Fruit fly (Drosophila melanogaster) whole organism, embryonic: Measurements from ENCODE around the gene PNPase.

Experiments used
- Awh ChIP-seq: fragments of 200-800 bp; sonication (Bioruptor generic); IDR thresholded peaks from 2 replicates; pipeline ENCODE4, ENCODE4 v1.3.6; 2022; ENCODE audit warnings: missing biosample characterization, missing genetic modification characterization
- Bgb ChIP-seq: fragments of 200-800 bp; sonication (Bioruptor generic); IDR thresholded peaks from 2 replicates; pipeline ENCODE4 v1.3.6; 2022; ENCODE audit warnings: missing biosample characterization, missing genetic modification characterization; ENCODE audit not compliant: partially characterized antibody
- CG10543 ChIP-seq: fragments of 200-800 bp; sonication (Bioruptor generic); optimal IDR thresholded peaks from 3 replicates; lab custom pipeline; 2017; ENCODE audit warnings: missing biosample characterization, mild to moderate bottlenecking, missing genetic modification characterization, moderate library complexity
- CG12071 ChIP-seq: fragments of 200-800 bp; sonication (Bioruptor generic); optimal IDR thresholded peaks from 3 replicates; lab custom pipeline; 2018; ENCODE audit warnings: missing biosample characterization, mild to moderate bottlenecking, missing genetic modification characterization
- CG12391 ChIP-seq: fragments of 200-800 bp; sonication (Bioruptor generic); optimal IDR thresholded peaks from 3 replicates; lab custom pipeline; 2018; ENCODE audit warnings: missing biosample characterization, mild to moderate bottlenecking, missing genetic modification characterization, moderate library complexity
- CG1602 ChIP-seq: fragments of 200-800 bp; sonication (Bioruptor generic); optimal IDR thresholded peaks from 3 replicates; lab custom pipeline; 2016; ENCODE audit warnings: missing biosample characterization, missing genetic modification characterization
- CG16779 ChIP-seq: fragments of 200-800 bp; sonication (Bioruptor generic); IDR thresholded peaks from 2 replicates; pipeline ENCODE4 v1.3.6; 2022; ENCODE audit warnings: missing biosample characterization, missing genetic modification characterization
- CG17568 ChIP-seq: fragments of 200-800 bp; sonication (Bioruptor generic); optimal IDR thresholded peaks from 2 replicates; lab custom pipeline; 2018; ENCODE audit warnings: missing biosample characterization, mild to moderate bottlenecking, missing genetic modification characterization, moderate library complexity
- CG2889 ChIP-seq: fragments of 200-800 bp; sonication (Bioruptor generic); IDR thresholded peaks from 3 replicates; pipeline ENCODE4 v1.3.6; 2022; ENCODE audit warnings: missing biosample characterization, missing genetic modification characterization
- CG32532 ChIP-seq: fragments of 200-800 bp; sonication (Bioruptor generic); IDR thresholded peaks from 2 replicates; pipeline ENCODE4 v1.3.6; 2022; ENCODE audit warnings: missing biosample characterization, missing genetic modification characterization
- CG4360 ChIP-seq: fragments of 200-800 bp; sonication (Bioruptor generic); IDR thresholded peaks from 2 replicates; pipeline ENCODE4 v1.3.6; 2022; ENCODE audit warnings: missing biosample characterization, missing genetic modification characterization
- CG5953 ChIP-seq: fragments of 200-800 bp; sonication (Bioruptor generic); IDR thresholded peaks from 2 replicates; pipeline ENCODE4 v1.3.6; 2022; ENCODE audit warnings: missing biosample characterization, missing genetic modification characterization
- CG8478 ChIP-seq: fragments of >200 bp; optimal IDR thresholded peaks from 2 replicates; lab custom pipeline; 2018
- D19A ChIP-seq: fragments of 200-800 bp; optimal IDR thresholded peaks from 3 replicates; lab custom pipeline; 2019; ENCODE audit warnings: missing biosample characterization, mild to moderate bottlenecking, missing genetic modification characterization, moderate library complexity
- Dll ChIP-seq: fragments of 200-800 bp; sonication (Bioruptor generic); IDR thresholded peaks from 4 replicates; pipeline ENCODE4 v1.3.6; 2022; ENCODE audit warnings: missing biosample characterization, missing genetic modification characterization; ENCODE audit not compliant: partially characterized antibody
- Drgx ChIP-seq: fragments of 200-800 bp; sonication (Bioruptor generic); IDR thresholded peaks from 2 replicates; pipeline ENCODE4 v1.3.6; 2022; ENCODE audit warnings: missing biosample characterization, missing genetic modification characterization
- Fer1 ChIP-seq: fragments of 200-800 bp; sonication (Bioruptor generic); optimal IDR thresholded peaks from 2 replicates; lab custom pipeline; 2017; ENCODE audit warnings: missing biosample characterization, mild to moderate bottlenecking, missing genetic modification characterization
- HLH3B ChIP-seq: fragments of 200-800 bp; sonication (Bioruptor generic); IDR thresholded peaks from 2 replicates; pipeline ENCODE4 v1.3.6; 2022; ENCODE audit warnings: missing biosample characterization, missing genetic modification characterization
- Hand ChIP-seq: fragments of 200-800 bp; sonication (Bioruptor generic); optimal IDR thresholded peaks from 2 replicates; lab custom pipeline; 2017; ENCODE audit warnings: mild to moderate bottlenecking, missing biosample characterization, missing genetic modification reagents, missing genetic modification characterization
- NC2α ChIP-seq: fragments of 200-800 bp; sonication (Bioruptor generic); optimal IDR thresholded peaks from 2 replicates; lab custom pipeline; 2016; ENCODE audit warnings: missing biosample characterization, missing genetic modification characterization
- Opbp ChIP-seq: fragments of 200-800 bp; sonication (Bioruptor generic); IDR thresholded peaks from 3 replicates; pipeline ENCODE4 v1.3.6; 2022; ENCODE audit warnings: missing biosample characterization, missing genetic modification characterization; ENCODE audit not compliant: partially characterized antibody
- Xrp1 ChIP-seq: fragments of 200-800 bp; sonication (Bioruptor generic); IDR thresholded peaks from 2 replicates; pipeline ENCODE4 v1.3.6; 2022; ENCODE audit warnings: missing biosample characterization, missing genetic modification characterization
- bbx ChIP-seq: fragments of 200-800 bp; sonication (Bioruptor generic); IDR thresholded peaks from 2 replicates; pipeline ENCODE4 v1.3.6; 2022; ENCODE audit warnings: missing biosample characterization, missing genetic modification characterization; ENCODE audit not compliant: partially characterized antibody
- chm ChIP-seq: fragments of 200-800 bp; sonication (Bioruptor generic); IDR thresholded peaks from 2 replicates; pipeline ENCODE4 v1.3.6; 2022; ENCODE audit warnings: missing biosample characterization, missing genetic modification characterization
- ci ChIP-seq: fragments of 200-800 bp; sonication (Bioruptor generic); IDR thresholded peaks from 3 replicates; pipeline ENCODE4 v1.3.6; 2022; ENCODE audit warnings: missing biosample characterization, missing genetic modification characterization
- crp ChIP-seq, 2 experiments: fragments of 200-800 bp; sonication (Bioruptor generic); optimal IDR thresholded peaks; 2 replicates in 1 of 2; 3 replicates in 1 of 2; lab custom pipeline; 2017; ENCODE audit warnings: missing biosample characterization in 2 of 2, missing genetic modification characterization in 2 of 2, mild to moderate bottlenecking in 1 of 2, moderate library complexity in 1 of 2
- cwo ChIP-seq: fragments of 200-800 bp; sonication (Bioruptor generic); optimal IDR thresholded peaks from 3 replicates; lab custom pipeline; 2017; ENCODE audit warnings: missing biosample characterization, missing genetic modification characterization, mild to moderate bottlenecking, moderate library complexity, missing genetic modification reagents
- dmrt99B ChIP-seq: fragments of 200-800 bp; sonication (Bioruptor generic); optimal IDR thresholded peaks from 2 replicates; lab custom pipeline; 2018; ENCODE audit warnings: missing biosample characterization, mild to moderate bottlenecking, missing genetic modification characterization, moderate library complexity
- exex ChIP-seq: fragments of 200-800 bp; sonication (Bioruptor generic); optimal IDR thresholded peaks from 4 replicates; lab custom pipeline; 2018; ENCODE audit warnings: missing biosample characterization, mild to moderate bottlenecking, missing genetic modification characterization, moderate library complexity
- gem ChIP-seq: fragments of 200-800 bp; sonication (Bioruptor generic); optimal IDR thresholded peaks from 2 replicates; lab custom pipeline; 2019; ENCODE audit warnings: missing biosample characterization, mild to moderate bottlenecking, missing genetic modification characterization, moderate library complexity
- ham ChIP-seq: fragments of 200-800 bp; sonication (Bioruptor generic); IDR thresholded peaks from 2 replicates; pipeline ENCODE4 v1.3.6; 2022; ENCODE audit warnings: missing biosample characterization, missing genetic modification characterization
- hkb ChIP-seq, 2 experiments: fragments of 200-800 bp in 1 of 2; fragments of >200 bp in 1 of 2; sonication (Bioruptor generic) in 1 of 2; IDR thresholded peaks in 1 of 2; optimal IDR thresholded peaks in 1 of 2; 2 replicates each; pipeline versions ENCODE4 v1.3.6 to Lab custom; 2017 to 2022; ENCODE audit warnings: missing biosample characterization in 1 of 2, missing genetic modification characterization in 1 of 2
- lmd ChIP-seq: fragments of 200-800 bp; sonication (Bioruptor generic); IDR thresholded peaks from 2 replicates; pipeline ENCODE4 v1.3.6; 2022; ENCODE audit warnings: missing biosample characterization, missing genetic modification characterization
- nom ChIP-seq: fragments of 200-800 bp; sonication (Bioruptor generic); optimal IDR thresholded peaks from 2 replicates; lab custom pipeline; 2017; ENCODE audit warnings: missing biosample characterization, missing genetic modification characterization, mild to moderate bottlenecking, moderate library complexity, missing genetic modification reagents
- onecut ChIP-seq: fragments of 200-800 bp; sonication (Bioruptor generic); IDR thresholded peaks from 2 replicates; pipeline ENCODE4 v1.3.6; 2022; ENCODE audit warnings: missing biosample characterization, missing genetic modification characterization
- prd ChIP-seq, 3 experiments: fragments of >200 bp in 2 of 3; fragments of 200-800 bp in 1 of 3; sonication (Bioruptor generic) in 1 of 3; optimal IDR thresholded peaks in 2 of 3; IDR thresholded peaks in 1 of 3; 2 replicates in 2 of 3; 3 replicates in 1 of 3; pipeline versions ENCODE4 v1.3.6 to Lab custom; 2017 to 2022; ENCODE audit warnings: missing biosample characterization in 1 of 3, missing genetic modification characterization in 1 of 3
- pros ChIP-seq: fragments of 200-800 bp; sonication (Bioruptor generic); optimal IDR thresholded peaks from 3 replicates; lab custom pipeline; 2019; ENCODE audit warnings: missing biosample characterization, mild to moderate bottlenecking, missing genetic modification characterization, moderate library complexity
- run ChIP-seq: fragments of 200-800 bp; sonication (Bioruptor generic); optimal IDR thresholded peaks from 3 replicates; lab custom pipeline; 2018; ENCODE audit warnings: missing biosample characterization, mild to moderate bottlenecking, missing genetic modification characterization
- sens ChIP-seq: fragments of 200-800 bp; sonication (Bioruptor generic); peaks from one replicate; lab custom pipeline; 2016; ENCODE audit warnings: missing biosample characterization, missing genetic modification characterization
- sim ChIP-seq: fragments of 200-800 bp; sonication (Bioruptor generic); IDR thresholded peaks from 2 replicates; pipeline ENCODE4 v1.3.6; 2022; ENCODE audit warnings: missing biosample characterization, missing genetic modification characterization
- stc ChIP-seq: fragments of 200-800 bp; sonication (Bioruptor generic); IDR thresholded peaks from 2 replicates; pipeline ENCODE4 v1.3.6; 2022; ENCODE audit warnings: missing biosample characterization, missing genetic modification characterization
- toy ChIP-seq: fragments of 200-800 bp; sonication (Bioruptor generic); IDR thresholded peaks from 2 replicates; pipeline ENCODE4 v1.3.6; 2022; ENCODE audit warnings: missing biosample characterization, missing genetic modification characterization
- unc-4 ChIP-seq: fragments of 200-800 bp; sonication (Bioruptor generic); IDR thresholded peaks from 2 replicates; pipeline ENCODE4 v1.3.6; 2022; ENCODE audit warnings: missing biosample characterization, missing genetic modification characterization; ENCODE audit not compliant: partially characterized antibody
- vvl ChIP-seq: fragments of 200-800 bp; sonication (Bioruptor generic); IDR thresholded peaks from 2 replicates; pipeline ENCODE4 v1.3.6; 2022; ENCODE audit warnings: missing biosample characterization, missing genetic modification characterization
- wdn ChIP-seq: fragments of 200-800 bp; sonication (Bioruptor generic); IDR thresholded peaks from 2 replicates; pipeline ENCODE4 v1.3.6; 2022; ENCODE audit warnings: missing biosample characterization, missing genetic modification characterization
- zfh1 ChIP-seq: fragments of 200-800 bp; sonication (Bioruptor generic); IDR thresholded peaks from 3 replicates; pipeline ENCODE4 v1.3.6; 2022; ENCODE audit warnings: missing biosample characterization, missing genetic modification characterization

Gene PNPase

dm6 chr3R:31405277-31406207 is at the start of gene PNPase (continued):
- TF ChIP-seq CG8478 (lab: Kevin White, UChicago) (peak; percentile 80), lmd (GFP tag; lab: Robert Waterston, UW) (no peak), unc-4 (GFP tag; lab: Robert Waterston, UW) (peak; percentile 31; the same call in 1 of the 2 replicates), Hand (GFP tag; lab: Kevin White, UChicago) (peak; percentile 11), CG32532 (GFP tag; lab: Robert Waterston, UW) (0 out of 2 replicates have a peak, but pooled peaks have one; percentile 5), CG12391 (tag; lab: Kevin White, UChicago) (no peak), hkb (optimal IDR thresholded peaks at IDR 0.05; lab: Kevin White, UChicago) (peak; percentile 5), hkb (GFP tag; IDR thresholded peaks at IDR 0.05; lab: Robert Waterston, UW) (no peak), Bgb (peak; percentile 40; the same call in 1 of the 2 replicates), run (tag; lab: Kevin White, UChicago) (peak; percentile 38), Awh (GFP tag; lab: Robert Waterston, UW) (0 out of 2 replicates have a peak, but pooled peaks have one; percentile 21), onecut (no peak), zfh1 (GFP tag; lab: Robert Waterston, UW) (no peak), CG1602 (no peak), cwo (GFP tag; lab: Kevin White, UChicago) (peak; percentile 22), CG17568 (peak; percentile 35), sim (GFP tag; lab: Robert Waterston, UW) (no peak), exex (peak; percentile 16), CG12071 (GFP tag; lab: Kevin White, UChicago) (peak; percentile 3), pros (peak; percentile 67), crp (GFP tag; optimal IDR thresholded peaks at IDR 0.05; lab: Kevin White, UChicago) (no peak), Dll (GFP tag; lab: Robert Waterston, UW) (0 out of 4 replicates have a peak, but pooled peaks have one; percentile 17), D19A (tag; lab: Kevin White, UChicago) (no peak), chm (GFP tag; lab: Robert Waterston, UW) (0 out of 2 replicates have a peak, but pooled peaks have one; percentile 46), Fer1 (GFP tag; lab: Kevin White, UChicago) (peak; percentile 29), CG4360 (GFP tag; lab: Robert Waterston, UW) (peak; percentile 64; the same call in 1 of the 2 replicates), Opbp (peak; percentile 49; the same call in 1 of the 3 replicates), nom (GFP tag; lab: Kevin White, UChicago) (peak; percentile 29), bbx (GFP tag; lab: Robert Waterston, UW) (peak; percentile 41)

dm6 chr3R:31443455-31443854 is 38.2 kb upstream of the PNPase start:
- TF ChIP-seq ham (GFP tag; lab: Robert Waterston, UW), result no peak
- TF ChIP-seq sens (GFP tag; lab: Kevin White, UChicago), result peak; percentile 85
- no peak for TF ChIP-seq CG2889 (GFP tag; lab: Robert Waterston, UW)
- peak; percentile 7 for TF ChIP-seq dmrt99B (tag; lab: Kevin White, UChicago)
- TF ChIP-seq toy (GFP tag; lab: Robert Waterston, UW), result no peak
- TF ChIP-seq cwo (GFP tag; lab: Kevin White, UChicago), result no peak
- TF ChIP-seq CG16779 (GFP tag; lab: Robert Waterston, UW), result no peak
- TF ChIP-seq Xrp1 (GFP tag; lab: Robert Waterston, UW), result 0 out of 2 replicates have a peak, but pooled peaks have one; percentile 15
- TF ChIP-seq lmd (GFP tag; lab: Robert Waterston, UW), result peak; percentile 31; the same call in 1 of the 2 replicates
- TF ChIP-seq HLH3B (GFP tag; lab: Robert Waterston, UW), result peak; percentile 16; the same call in 1 of the 2 replicates
- TF ChIP-seq chm (GFP tag; lab: Robert Waterston, UW), result no peak
- TF ChIP-seq prd (optimal IDR thresholded peaks at IDR 0.05; lab: Kevin White, UChicago), result no peak
- TF ChIP-seq prd (GFP tag; IDR thresholded peaks at IDR 0.05; lab: Robert Waterston, UW), result peak; percentile 51; the same call in 2 of the 3 replicates
- 0 out of 3 replicates have a peak, but pooled peaks have one; percentile 55 for TF ChIP-seq ci (GFP tag; lab: Robert Waterston, UW)
- peak; percentile 33; the same call in 1 of the 2 replicates for TF ChIP-seq vvl
- TF ChIP-seq gem, result peak; percentile 28
- TF ChIP-seq CG10543, result no peak
- TF ChIP-seq NC2α, result no peak
- peak; percentile 36; the same call in 1 of the 2 replicates for TF ChIP-seq stc (GFP tag; lab: Robert Waterston, UW)
- TF ChIP-seq CG5953 (GFP tag; lab: Robert Waterston, UW), result 0 out of 2 replicates have a peak, but pooled peaks have one; percentile 31
- TF ChIP-seq Drgx, result peak; percentile 88
- no peak for TF ChIP-seq wdn
